Worm (Caenorhabditis elegans): ENCODE data around the gene mrps-18.C.

DNA sequence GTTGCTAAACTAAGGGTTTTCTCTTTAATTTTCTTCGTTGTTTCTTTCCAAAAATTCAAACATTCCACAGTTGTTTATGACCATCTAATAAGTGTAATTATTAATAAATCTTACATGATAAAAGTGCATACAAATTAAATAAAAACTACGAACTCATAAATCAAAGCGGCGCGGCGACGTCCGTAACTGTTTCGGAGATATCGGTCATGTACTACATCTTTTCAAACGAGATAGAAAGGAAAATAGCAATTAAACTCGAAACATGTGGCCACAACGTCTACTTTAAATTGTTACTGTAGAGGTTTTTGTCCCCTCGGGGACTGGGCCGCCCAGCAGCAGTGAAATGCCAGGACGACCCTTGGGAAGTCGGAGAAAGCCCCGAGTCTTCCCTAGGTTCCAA, 20.1 kb upstream of the mrps-18.C start:
- TF ChIP-seq unc-3 (GFP tag; conservative IDR thresholded peaks at IDR 0.05) (no peak), unc-3 (tag; optimal IDR thresholded peaks at IDR 0.05) (no peak), elt-2 (tag; optimal IDR thresholded peaks at IDR 0.05) (no peak), dve-1 (tag; optimal IDR thresholded peaks at IDR 0.05) (no peak), fkh-10 (GFP tag; optimal IDR thresholded peaks at IDR 0.05) (no peak), ceh-22 (tag; optimal IDR thresholded peaks at IDR 0.05) (no peak), pag-3 (tag; optimal IDR thresholded peaks at IDR 0.05; ENCODE audit: borderline replicate concordance) (no peak), nfya-1 (tag; optimal IDR thresholded peaks at IDR 0.05) (no peak), unc-86 (tag; optimal IDR thresholded peaks at IDR 0.05) (no peak), ceh-31 (tag; optimal IDR thresholded peaks at IDR 0.05) (no peak), hlh-8 (tag; optimal IDR thresholded peaks at IDR 0.05) (no peak)

Data from whole organism, late embryonic.